Worm (Caenorhabditis elegans) whole organism, midembryonic: ENCODE measurements around the gene srx-84.

Experiments used
- T22C8.4 ChIP-seq: fragments of 200-800 bp; sonication (Bioruptor generic); IDR thresholded peaks from 2 replicates; pipeline ENCODE4 v1.3.6; 2022; ENCODE audit warnings: missing genetic modification characterization, missing compliant biosample characterization
- cog-1 ChIP-seq: sonication (generic microtip); optimal IDR thresholded peaks from 2 replicates; lab custom pipeline; 2016; ENCODE audit warnings: missing genetic modification characterization, missing compliant biosample characterization
- flt-1 ChIP-seq: fragments of 200-800 bp; sonication (Bioruptor generic); IDR thresholded peaks from 2 replicates; pipeline ENCODE4 v1.3.6; 2022; ENCODE audit warnings: missing genetic modification characterization, missing compliant biosample characterization
- klf-2 ChIP-seq: fragments of 200-800 bp; sonication (Bioruptor generic); conservative IDR thresholded peaks from 2 replicates; pipeline ENCODE4 v1.3.6; 2022; ENCODE audit warnings: missing genetic modification reagents, missing genetic modification characterization, missing compliant biosample characterization
- med-1 ChIP-seq: sonication (generic microtip); optimal IDR thresholded peaks from 2 replicates; lab custom pipeline; 2017; ENCODE audit warnings: missing genetic modification characterization, mild to moderate bottlenecking, missing compliant biosample characterization, antibody characterized with exemption, missing genetic modification reagents; ENCODE audit not compliant: insufficient read depth
- ref-1 ChIP-seq: fragments of 200-800 bp; sonication (Bioruptor generic); conservative IDR thresholded peaks from 2 replicates; pipeline ENCODE4 v1.3.6; 2022; ENCODE audit warnings: missing genetic modification reagents, missing genetic modification characterization, missing compliant biosample characterization
- tab-1 ChIP-seq: fragments of 200-800 bp; sonication (Bioruptor generic); IDR thresholded peaks from 2 replicates; pipeline ENCODE4 v1.3.6; 2022; ENCODE audit warnings: missing genetic modification characterization, missing compliant biosample characterization
- ztf-23 ChIP-seq: fragments of 200-800 bp; sonication (Bioruptor generic); IDR thresholded peaks from 2 replicates; pipeline ENCODE4 v1.3.6; 2022; ENCODE audit warnings: missing genetic modification reagents, missing genetic modification characterization, missing compliant biosample characterization
- ztf-29 ChIP-seq: fragments of 200-800 bp; sonication (Bioruptor generic); IDR thresholded peaks from 2 replicates; pipeline ENCODE4 v1.3.6; 2022; ENCODE audit warnings: missing genetic modification reagents, missing genetic modification characterization, missing compliant biosample characterization

DNA sequence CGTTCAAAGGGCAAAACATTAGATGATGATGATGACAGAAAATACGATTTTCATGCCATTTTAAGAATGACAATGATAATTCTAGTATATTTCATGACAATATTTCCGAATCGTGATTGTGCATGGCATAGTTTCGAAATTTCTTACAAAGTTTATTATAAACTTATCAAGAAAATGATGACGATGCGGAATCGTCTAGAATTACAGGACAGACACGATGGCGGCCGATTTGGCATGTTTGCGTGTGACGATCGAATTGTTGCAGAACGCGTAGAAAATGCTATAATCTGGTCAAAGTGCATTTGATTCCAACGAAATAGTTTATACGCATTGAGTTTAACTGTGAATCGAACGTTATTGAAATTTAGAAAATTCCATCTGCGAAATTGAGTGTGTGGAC lies 50.3 kb downstream of the srx-84 start:
- no peak for TF ChIP-seq flt-1
- no peak for TF ChIP-seq cog-1 (tag; lab: Kevin White, UChicago)
- TF ChIP-seq ztf-29: no peak
- TF ChIP-seq ref-1 (GFP tag; lab: Robert Waterston, UW): no peak
- no peak for TF ChIP-seq ztf-23 (GFP tag; lab: Robert Waterston, UW)
- no peak for TF ChIP-seq klf-2 (GFP tag; lab: Robert Waterston, UW)
- no peak for TF ChIP-seq T22C8.4 (GFP tag; lab: Robert Waterston, UW)
- TF ChIP-seq med-1 (GFP tag; lab: Kevin White, UChicago): no peak
- TF ChIP-seq tab-1 (GFP tag; lab: Robert Waterston, UW): no peak
